Worm (Caenorhabditis elegans): ENCODE data around the gene cyp-13A12.

- TF ChIP-seq W03F9.2 (tag; optimal IDR thresholded peaks at IDR 0.05) (no peak), dao-5 (tag; optimal IDR thresholded peaks at IDR 0.05) (no peak)
Measured at ce11 chrIII:13071432-13072259, 47.3 kb downstream of the cyp-13A12 start.

All from whole organism, L4/young adult.